Worm (Caenorhabditis elegans): ENCODE data around the gene F55G7.3.

Gene F55G7.3

ce11 chrX:11934933-11935332 lies 6.9 kb downstream of the F55G7.3 start (continued):
- TF ChIP-seq nhr-102 (tag; optimal IDR thresholded peaks at IDR 0.05) (peak; percentile 73), nhr-11 (tag; optimal IDR thresholded peaks at IDR 0.05) (no peak), nhr-28 (tag; optimal IDR thresholded peaks at IDR 0.05) (peak; percentile 12), Y75B8A.6 (GFP tag; IDR thresholded peaks at IDR 0.05) (0 out of 2 replicates have a peak, but pooled peaks have one; percentile 12), cey-2 (tag; optimal IDR thresholded peaks at IDR 0.05; ENCODE audit: borderline replicate concordance, insufficient read depth) (no peak), tag-97 (GFP tag; IDR thresholded peaks at IDR 0.05) (no peak), nhr-48 (tag; optimal IDR thresholded peaks at IDR 0.05) (peak; percentile 42), lir-3 (tag; optimal IDR thresholded peaks at IDR 0.05) (peak; percentile 27), spr-3 (GFP tag; optimal IDR thresholded peaks at IDR 0.05) (peak; percentile 58), unc-39 (tag; optimal IDR thresholded peaks at IDR 0.05) (no peak), saeg-2 (GFP tag; IDR thresholded peaks at IDR 0.05) (no peak), spr-1 (tag; optimal IDR thresholded peaks at IDR 0.05) (peak; percentile 62), R02D3.7 (tag; optimal IDR thresholded peaks at IDR 0.05) (no peak), zip-2 (tag; optimal IDR thresholded peaks at IDR 0.05) (peak; percentile 49), lin-13 (GFP tag; optimal IDR thresholded peaks at IDR 0.05) (peak; percentile 27), lsy-2 (tag; optimal IDR thresholded peaks at IDR 0.05) (no peak), rbr-2 (tag; optimal IDR thresholded peaks at IDR 0.05) (peak; percentile 72), nhr-42 (GFP tag; IDR thresholded peaks at IDR 0.05) (peak; percentile 86), madf-9 (GFP tag; conservative IDR thresholded peaks at IDR 0.05) (peak; percentile 79), Y5F2A.4 (GFP tag; optimal IDR thresholded peaks at IDR 0.05) (peak; percentile 69), nhr-77 (tag; optimal IDR thresholded peaks at IDR 0.05) (peak; percentile 58), ZK546.5 (tag; optimal IDR thresholded peaks at IDR 0.05) (no peak), nhr-10 (tag; optimal IDR thresholded peaks at IDR 0.05) (no peak)

- TF ChIP-seq lir-3 (tag; optimal IDR thresholded peaks at IDR 0.05) (peak; percentile 7), dmd-8 (GFP tag; IDR thresholded peaks at IDR 0.05) (peak; percentile 84), vab-7 (GFP tag; IDR thresholded peaks at IDR 0.05) (peak; percentile 66; the same call in 1 of the 2 replicates), nhr-41 (GFP tag; IDR thresholded peaks at IDR 0.05) (0 out of 2 replicates have a peak, but pooled peaks have one; percentile 10), daf-12 (tag; optimal IDR thresholded peaks at IDR 0.05) (no peak), lim-7 (GFP tag; IDR thresholded peaks at IDR 0.05) (peak; percentile 82; the same call in 1 of the 2 replicates), skn-1 (tag; optimal IDR thresholded peaks at IDR 0.05) (no peak), mdt-29 (GFP tag; IDR thresholded peaks at IDR 0.05) (no peak), nhr-28 (tag; optimal IDR thresholded peaks at IDR 0.05) (no peak), zfp-3 (GFP tag; conservative IDR thresholded peaks at IDR 0.05) (no peak), daf-16 (GFP tag; optimal IDR thresholded peaks at IDR 0.05) (peak in 1 of 2 experiments; percentile 41), daf-16 (tag; optimal IDR thresholded peaks at IDR 0.05) (peak; percentile 41), F37D6.2 (tag; optimal IDR thresholded peaks at IDR 0.05) (no peak), zfp-2 (tag; optimal IDR thresholded peaks at IDR 0.05) (no peak), ZK337.2 (GFP tag; IDR thresholded peaks at IDR 0.05) (no peak), nhr-237 (tag; optimal IDR thresholded peaks at IDR 0.05) (no peak), pqm-1 (tag; optimal IDR thresholded peaks at IDR 0.05) (no peak), Y48G9A.11 (GFP tag; IDR thresholded peaks at IDR 0.05) (peak; percentile 75), nhr-42 (GFP tag; IDR thresholded peaks at IDR 0.05) (no peak), fkh-10 (GFP tag; optimal IDR thresholded peaks at IDR 0.05) (no peak), D1046.2 (GFP tag; IDR thresholded peaks at IDR 0.05) (no peak), aha-1 (tag) (peak; percentile 33), ceh-44 (GFP tag; IDR thresholded peaks at IDR 0.05) (0 out of 2 replicates have a peak, but pooled peaks have one; percentile 49), tra-1 (GFP tag; IDR thresholded peaks at IDR 0.05) (peak; percentile 65), daf-19 (GFP tag; conservative IDR thresholded peaks at IDR 0.05) (0 out of 2 replicates have a peak, but pooled peaks have one; percentile 45), snpc-1.2 (GFP tag; IDR thresholded peaks at IDR 0.05) (peak; percentile 93), mxl-3 (GFP tag; optimal IDR thresholded peaks at IDR 0.05) (no peak), pha-4 (GFP tag; IDR thresholded peaks at IDR 0.05) (peak; percentile 67; the same call in 1 of the 2 replicates), pha-4 (tag; optimal IDR thresholded peaks at IDR 0.05) (no peak)
Observed at ce11 chrX:11933547-11933946, 8.3 kb downstream of the F55G7.3 start.

Measured in whole organism, L4 larva.